Worm (Caenorhabditis elegans) whole organism, late embryonic: ENCODE results near the gene hst-6.

ENCODE experiments used
- C08G9.2 ChIP-seq: sonication (generic microtip); optimal IDR thresholded peaks from 2 replicates; lab custom pipeline; 2016; ENCODE audit warnings: mild to moderate bottlenecking, missing genetic modification characterization, moderate library complexity, missing compliant biosample characterization
- F13H6.1 ChIP-seq: sonication (generic microtip); optimal IDR thresholded peaks from 2 replicates; lab custom pipeline; 2016; ENCODE audit warnings: missing genetic modification characterization, missing compliant biosample characterization
- T23F11.4 ChIP-seq: fragments of 200-800 bp; sonication (Bioruptor generic); optimal IDR thresholded peaks from 2 replicates; lab custom pipeline; 2018; ENCODE audit warnings: mild to moderate bottlenecking, missing genetic modification characterization, missing compliant biosample characterization
- Y22D7AL.16 ChIP-seq: sonication (generic microtip); optimal IDR thresholded peaks from 2 replicates; lab custom pipeline; 2016; ENCODE audit warnings: missing genetic modification characterization, missing compliant biosample characterization
- ama-1 ChIP-seq: fragments of 150-350 bp; optimal IDR thresholded peaks from 2 replicates; lab custom pipeline; 2014
- ceh-14 ChIP-seq: sonication (generic microtip); optimal IDR thresholded peaks from 2 replicates; lab custom pipeline; 2016; ENCODE audit warnings: missing genotype, missing genetic modification characterization, missing compliant biosample characterization
- ceh-18 ChIP-seq: sonication (generic microtip); optimal IDR thresholded peaks from 2 replicates; lab custom pipeline; 2016; ENCODE audit warnings: missing genetic modification characterization, missing compliant biosample characterization
- ceh-22 ChIP-seq: sonication (generic microtip); optimal IDR thresholded peaks from 2 replicates; lab custom pipeline; 2017; ENCODE audit warnings: missing biosample characterization, missing genetic modification characterization
- ceh-34 ChIP-seq: sonication (generic microtip); optimal IDR thresholded peaks from 2 replicates; lab custom pipeline; 2016; ENCODE audit warnings: mild to moderate bottlenecking, missing genetic modification characterization, missing compliant biosample characterization
- ceh-45 ChIP-seq: fragments of 200-800 bp; sonication (Bioruptor generic); IDR thresholded peaks from 2 replicates; pipeline ENCODE4 v1.3.6; 2022; ENCODE audit warnings: missing genetic modification reagents, missing genetic modification characterization, missing compliant biosample characterization
- ceh-6 ChIP-seq: fragments of 200-800 bp; sonication (Bioruptor generic); optimal IDR thresholded peaks from 2 replicates; lab custom pipeline; 2018; ENCODE audit warnings: mild to moderate bottlenecking, missing genetic modification characterization, missing compliant biosample characterization
- ceh-9 ChIP-seq: sonication (generic microtip); optimal IDR thresholded peaks from 2 replicates; lab custom pipeline; 2016; ENCODE audit warnings: mild to moderate bottlenecking, missing genetic modification characterization, inconsistent platforms, missing compliant biosample characterization
- che-1 ChIP-seq: sonication (generic microtip); optimal IDR thresholded peaks from 2 replicates; lab custom pipeline; 2016; ENCODE audit warnings: mild to moderate bottlenecking, missing genetic modification characterization, missing compliant biosample characterization
- dmd-4 ChIP-seq: sonication (generic microtip); optimal IDR thresholded peaks from 2 replicates; lab custom pipeline; 2016; ENCODE audit warnings: borderline replicate concordance, missing genetic modification characterization, missing compliant biosample characterization
- dve-1 ChIP-seq: sonication (generic microtip); optimal IDR thresholded peaks from 2 replicates; lab custom pipeline; 2017; ENCODE audit warnings: antibody characterized with exemption, mild to moderate bottlenecking, missing genetic modification characterization, missing compliant biosample characterization
- fax-1 ChIP-seq: sonication (generic microtip); optimal IDR thresholded peaks from 2 replicates; lab custom pipeline; 2016; ENCODE audit warnings: missing genotype, missing genetic modification characterization, missing compliant biosample characterization
- fkh-6 ChIP-seq: sonication (generic microtip); optimal IDR thresholded peaks from 2 replicates; lab custom pipeline; 2016; ENCODE audit warnings: missing genetic modification characterization, missing compliant biosample characterization
- gmeb-2 ChIP-seq: sonication (generic microtip); optimal IDR thresholded peaks from 2 replicates; lab custom pipeline; 2016; ENCODE audit warnings: missing genetic modification characterization, inconsistent platforms, missing compliant biosample characterization
- hlh-13 ChIP-seq: fragments of 200-800 bp; sonication (Bioruptor generic); optimal IDR thresholded peaks from 2 replicates; lab custom pipeline; 2018; ENCODE audit warnings: mild to moderate bottlenecking, missing genetic modification characterization, missing compliant biosample characterization
- hlh-15 ChIP-seq: sonication (generic microtip); optimal IDR thresholded peaks from 2 replicates; lab custom pipeline; 2016; ENCODE audit warnings: missing genetic modification characterization, missing compliant biosample characterization
- hlh-6 ChIP-seq: sonication (generic microtip); optimal IDR thresholded peaks from 2 replicates; lab custom pipeline; 2016; ENCODE audit warnings: missing genotype, missing genetic modification characterization, missing compliant biosample characterization
- lim-6 ChIP-seq: sonication (generic microtip); optimal IDR thresholded peaks from 2 replicates; lab custom pipeline; 2016; ENCODE audit warnings: missing genetic modification characterization, missing compliant biosample characterization
- madf-2 ChIP-seq: sonication (generic microtip); optimal IDR thresholded peaks from 2 replicates; lab custom pipeline; 2017; ENCODE audit warnings: missing genetic modification characterization, missing compliant biosample characterization
- mec-3 ChIP-seq: sonication (generic microtip); optimal IDR thresholded peaks from 2 replicates; lab custom pipeline; 2016; ENCODE audit warnings: borderline replicate concordance, missing genetic modification characterization, missing compliant biosample characterization
- nfya-1 ChIP-seq: sonication (generic microtip); optimal IDR thresholded peaks from 2 replicates; lab custom pipeline; 2017; ENCODE audit warnings: missing genetic modification characterization, mild to moderate bottlenecking, missing compliant biosample characterization, antibody characterized with exemption, moderate library complexity
- nhr-11 ChIP-seq: fragments of 150-350 bp; optimal IDR thresholded peaks from 2 replicates; lab custom pipeline; 2014; ENCODE audit warnings: missing biosample characterization, missing genetic modification characterization
- odd-2 ChIP-seq: sonication (generic microtip); optimal IDR thresholded peaks from 2 replicates; lab custom pipeline; 2017; ENCODE audit warnings: antibody characterized with exemption, mild to moderate bottlenecking, missing genetic modification characterization, missing compliant biosample characterization
- pag-3 ChIP-seq: sonication (generic microtip); optimal IDR thresholded peaks from 2 replicates; lab custom pipeline; 2016; ENCODE audit warnings: missing compliant biosample characterization, missing genetic modification characterization, borderline replicate concordance
- pat-9 ChIP-seq: fragments of 200-800 bp; sonication (Bioruptor generic); optimal IDR thresholded peaks from 2 replicates; lab custom pipeline; 2018; ENCODE audit warnings: mild to moderate bottlenecking, missing genetic modification characterization, moderate library complexity, missing compliant biosample characterization
- pha-2 ChIP-seq: sonication (generic microtip); optimal IDR thresholded peaks from 2 replicates; lab custom pipeline; 2017; ENCODE audit warnings: mild to moderate bottlenecking, missing genetic modification characterization, missing compliant biosample characterization
- pqm-1 ChIP-seq: sonication (generic microtip); optimal IDR thresholded peaks from 2 replicates; lab custom pipeline; 2016; ENCODE audit warnings: missing genetic modification characterization, missing compliant biosample characterization
- rnt-1 ChIP-seq: sonication (generic microtip); optimal IDR thresholded peaks from 2 replicates; lab custom pipeline; 2016; ENCODE audit warnings: missing genetic modification characterization, missing compliant biosample characterization
- sdc-2 ChIP-seq: sonication (generic microtip); optimal IDR thresholded peaks from 2 replicates; lab custom pipeline; 2016; ENCODE audit warnings: missing genotype, missing genetic modification characterization, missing compliant biosample characterization
- sox-2 ChIP-seq: fragments of 200-800 bp; sonication (Bioruptor generic); IDR thresholded peaks from 2 replicates; pipeline ENCODE4 v1.3.6; 2022; ENCODE audit warnings: missing genetic modification reagents, missing genetic modification characterization, missing compliant biosample characterization
- syd-9 ChIP-seq: sonication (generic microtip); optimal IDR thresholded peaks from 2 replicates; lab custom pipeline; 2016; ENCODE audit warnings: mild to moderate bottlenecking, missing genetic modification characterization, moderate library complexity, missing compliant biosample characterization
- tbx-7 ChIP-seq: sonication (generic microtip); optimal IDR thresholded peaks from 2 replicates; lab custom pipeline; 2016; ENCODE audit warnings: missing genotype, missing genetic modification characterization, missing compliant biosample characterization
- unc-3 ChIP-seq, 2 experiments: fragments of 200-800 bp in 1 of 2; sonication (Bioruptor generic) in 1 of 2; sonication (generic microtip) in 1 of 2; conservative IDR thresholded peaks in 1 of 2; optimal IDR thresholded peaks in 1 of 2; 2 replicates each; pipeline versions ENCODE4 v1.3.6 to Lab custom; 2016 to 2022; ENCODE audit warnings: missing compliant biosample characterization in 2 of 2, missing genetic modification characterization in 2 of 2, missing genetic modification reagents in 1 of 2
- unc-42 ChIP-seq: sonication (generic microtip); optimal IDR thresholded peaks from 2 replicates; lab custom pipeline; 2016; ENCODE audit warnings: missing genotype, missing genetic modification characterization, missing compliant biosample characterization
- unc-55 ChIP-seq: sonication (generic microtip); optimal IDR thresholded peaks from 2 replicates; lab custom pipeline; 2017; ENCODE audit warnings: missing biosample characterization, missing genetic modification reagents, missing genetic modification characterization
- zip-5 ChIP-seq: sonication (generic microtip); optimal IDR thresholded peaks from 2 replicates; lab custom pipeline; 2016; ENCODE audit warnings: missing genetic modification characterization, missing compliant biosample characterization

Gene hst-6

DNA sequence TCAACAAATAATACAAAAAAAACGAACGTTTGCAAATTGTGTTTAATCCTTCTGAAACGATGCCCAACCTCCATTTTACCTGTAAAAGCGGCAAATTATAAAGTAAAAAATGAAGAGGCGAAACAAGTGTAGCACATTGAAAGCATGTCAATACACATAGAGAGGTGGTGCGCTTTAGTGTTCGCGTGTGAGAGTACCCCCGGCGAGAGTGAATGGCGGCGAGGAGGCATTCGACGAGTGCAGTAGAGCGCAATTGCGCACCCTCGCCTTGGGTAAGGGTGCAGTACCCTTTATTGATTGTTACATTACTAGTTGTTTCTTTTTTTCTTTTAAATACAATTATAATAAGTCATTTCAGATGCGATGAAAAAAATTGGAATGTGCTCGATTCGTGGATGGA is at the start of gene hst-6 (continued):
- TF ChIP-seq ceh-34 (peak; percentile 44), unc-55 (GFP tag; lab: Kevin White, UChicago) (peak; percentile 1), hlh-15 (tag; lab: Kevin White, UChicago) (no peak), T23F11.4 (GFP tag; lab: Kevin White, UChicago) (no peak), nfya-1 (tag; lab: Kevin White, UChicago) (peak; percentile 72), pqm-1 (tag; lab: Kevin White, UChicago) (no peak), syd-9 (tag; lab: Kevin White, UChicago) (no peak), ceh-6 (GFP tag; lab: Kevin White, UChicago) (no peak), C08G9.2 (no peak), hlh-13 (GFP tag; lab: Kevin White, UChicago) (no peak), sox-2 (GFP tag; lab: Robert Waterston, UW) (peak; percentile 27; the same call in 1 of the 2 replicates), ama-1 (lab: Kevin White, UChicago) (no peak), pat-9 (no peak), unc-3 (GFP tag; conservative IDR thresholded peaks at IDR 0.05; lab: Robert Waterston, UW) (no peak), unc-3 (tag; optimal IDR thresholded peaks at IDR 0.05; lab: Kevin White, UChicago) (no peak)
- TF ChIP-seq, all 69 proteins: peak for 20

DNA sequence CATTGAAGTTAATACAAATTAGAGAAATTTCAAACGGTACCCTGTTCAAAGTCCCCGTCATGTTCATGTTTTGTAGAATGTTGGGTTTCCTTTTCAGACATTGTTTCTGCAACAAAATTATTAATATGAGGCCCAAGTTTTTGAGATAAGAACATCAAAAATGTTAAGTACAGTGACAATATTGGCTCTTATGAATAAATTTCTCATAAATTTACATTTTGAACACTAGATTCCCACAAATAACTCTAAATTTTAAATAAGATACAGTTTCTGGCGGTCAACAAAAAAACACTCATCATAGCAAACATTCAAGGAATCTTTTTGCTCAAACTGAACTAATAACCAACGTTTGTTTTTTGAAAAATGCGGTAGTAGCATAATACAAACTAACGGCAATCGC is 49.1 kb upstream of the hst-6 start, which contains the start of gene H28G03.3:
H28G03.3 (minus strand) TSS at position 101 of the 400 bp plus-strand sequence.
- TF ChIP-seq ceh-9 (no peak), F13H6.1 (no peak), zip-5 (tag; lab: Kevin White, UChicago) (no peak), unc-42 (tag; lab: Kevin White, UChicago) (no peak), che-1 (no peak), unc-55 (GFP tag; lab: Kevin White, UChicago) (no peak), fkh-6 (tag; lab: Kevin White, UChicago) (no peak), dmd-4 (tag; lab: Kevin White, UChicago) (no peak), pha-2 (tag; lab: Kevin White, UChicago) (no peak), fax-1 (tag; lab: Kevin White, UChicago) (no peak), lim-6 (no peak), madf-2 (tag; lab: Kevin White, UChicago) (no peak), tbx-7 (tag; lab: Kevin White, UChicago) (no peak), sdc-2 (tag; lab: Kevin White, UChicago) (no peak), ceh-22 (tag; lab: Kevin White, UChicago) (no peak), hlh-13 (GFP tag; lab: Kevin White, UChicago) (no peak), gmeb-2 (tag; lab: Kevin White, UChicago) (no peak), mec-3 (tag; lab: Kevin White, UChicago) (no peak), nfya-1 (tag; lab: Kevin White, UChicago) (no peak), nhr-11 (tag; lab: Kevin White, UChicago) (no peak)

- TF ChIP-seq syd-9 (tag; lab: Kevin White, UChicago) (no peak), dve-1 (tag; lab: Kevin White, UChicago) (no peak), Y22D7AL.16 (tag; lab: Kevin White, UChicago) (no peak), rnt-1 (tag; lab: Kevin White, UChicago) (no peak), hlh-6 (tag; lab: Kevin White, UChicago) (no peak), zip-5 (tag; lab: Kevin White, UChicago) (no peak), ceh-14 (no peak), ceh-18 (tag; lab: Kevin White, UChicago) (no peak), pag-3 (tag; lab: Kevin White, UChicago) (no peak), unc-42 (tag; lab: Kevin White, UChicago) (no peak), T23F11.4 (GFP tag; lab: Kevin White, UChicago) (no peak), odd-2 (tag; lab: Kevin White, UChicago) (no peak), mec-3 (tag; lab: Kevin White, UChicago) (no peak), tbx-7 (tag; lab: Kevin White, UChicago) (no peak), ceh-45 (GFP tag; lab: Robert Waterston, UW) (no peak)
These were observed 37.1 kb upstream of the hst-6 start for ce11 chrX:5238246-5238645.
